Worm (Caenorhabditis elegans) whole organism, L4 larva: ENCODE measurements around the gene Y73C8C.12.

Experiments
- F44E2.7 ChIP-seq: fragments of 200-800 bp; sonication (Bioruptor generic); IDR thresholded peaks from 2 replicates; pipeline ENCODE4 v2.1.2; 2022; ENCODE audit warnings: missing genetic modification characterization, missing compliant biosample characterization
- F49E8.2 ChIP-seq: sonication (generic microtip); optimal IDR thresholded peaks from 2 replicates; lab custom pipeline; 2016; ENCODE audit warnings: missing compliant biosample characterization, mild to moderate bottlenecking, missing genetic modification characterization, borderline replicate concordance
- T26A8.4 ChIP-seq: fragments of 200-800 bp; sonication (Bioruptor generic); IDR thresholded peaks from 2 replicates; pipeline ENCODE4 v1.3.6; 2022; ENCODE audit warnings: missing genetic modification characterization, missing compliant biosample characterization
- Y48G9A.11 ChIP-seq: fragments of 200-800 bp; sonication (Bioruptor generic); IDR thresholded peaks from 2 replicates; pipeline ENCODE4 v1.3.6; 2022; ENCODE audit warnings: missing genetic modification reagents, missing genetic modification characterization, missing compliant biosample characterization
- aha-1 ChIP-seq: fragments of 150-350 bp; peaks from one replicate; lab custom pipeline; 2014; ENCODE audit warnings: missing biosample characterization, missing genetic modification characterization
- arid-1 ChIP-seq: fragments of 200-800 bp; sonication (Bioruptor generic); conservative IDR thresholded peaks from 2 replicates; pipeline ENCODE4 v1.3.6; 2022; ENCODE audit warnings: missing genetic modification reagents, missing genetic modification characterization, missing compliant biosample characterization
- attf-4 ChIP-seq: sonication (generic microtip); optimal IDR thresholded peaks from 3 replicates; lab custom pipeline; 2017; ENCODE audit warnings: missing biosample characterization, missing genetic modification characterization
- ceh-20 ChIP-seq: fragments of 200-800 bp; sonication (Bioruptor generic); IDR thresholded peaks from 2 replicates; pipeline ENCODE4 v1.3.6; 2022; ENCODE audit warnings: missing genetic modification reagents, missing genetic modification characterization, missing compliant biosample characterization
- ceh-28 ChIP-seq: fragments of 150-350 bp; optimal IDR thresholded peaks from 2 replicates; lab custom pipeline; 2014; ENCODE audit warnings: missing biosample characterization, missing genetic modification reagents, missing genetic modification characterization
- ceh-32 ChIP-seq: sonication (generic microtip); optimal IDR thresholded peaks from 2 replicates; lab custom pipeline; 2016; ENCODE audit warnings: mild to moderate bottlenecking, missing genetic modification characterization, missing compliant biosample characterization; ENCODE audit not compliant: poor library complexity
- ceh-44 ChIP-seq: fragments of 200-800 bp; sonication (Bioruptor generic); IDR thresholded peaks from 2 replicates; pipeline ENCODE4 v1.3.6; 2022; ENCODE audit warnings: missing genetic modification reagents, missing genetic modification characterization, missing compliant biosample characterization
- ceh-82 ChIP-seq: sonication (generic microtip); optimal IDR thresholded peaks from 2 replicates; lab custom pipeline; 2017; ENCODE audit warnings: missing biosample characterization, missing genetic modification characterization
- ces-1 ChIP-seq: fragments of 150-350 bp; sonication (generic microtip); optimal IDR thresholded peaks from 4 replicates; lab custom pipeline; 2014; ENCODE audit warnings: missing biosample characterization, missing genetic modification reagents, missing genetic modification characterization
- daf-19 ChIP-seq: fragments of 200-800 bp; sonication (Bioruptor generic); conservative IDR thresholded peaks from 2 replicates; pipeline ENCODE4 v1.3.6; 2022; ENCODE audit warnings: missing genetic modification characterization, missing compliant biosample characterization
- dmd-8 ChIP-seq: fragments of 200-800 bp; sonication (Bioruptor generic); IDR thresholded peaks from 2 replicates; pipeline ENCODE4 v1.3.6; 2022; ENCODE audit warnings: missing genetic modification characterization, missing compliant biosample characterization
- duxl-1 ChIP-seq: sonication (generic microtip); optimal IDR thresholded peaks from 2 replicates; lab custom pipeline; 2016; ENCODE audit warnings: mild to moderate bottlenecking, missing genetic modification characterization, moderate library complexity, missing compliant biosample characterization; ENCODE audit not compliant: poor library complexity
- egl-27 ChIP-seq: sonication (generic microtip); optimal IDR thresholded peaks from 3 replicates; lab custom pipeline; 2017; ENCODE audit warnings: missing biosample characterization, missing genetic modification reagents, missing genetic modification characterization
- gei-8 ChIP-seq: fragments of 200-800 bp; sonication (Bioruptor generic); optimal IDR thresholded peaks from 2 replicates; lab custom pipeline; 2018; ENCODE audit warnings: mild to moderate bottlenecking, missing genetic modification characterization, missing compliant biosample characterization
- lim-7 ChIP-seq: fragments of 200-800 bp; sonication (Bioruptor generic); IDR thresholded peaks from 2 replicates; pipeline ENCODE4 v1.3.6; 2022; ENCODE audit warnings: missing genetic modification characterization, missing compliant biosample characterization
- lin-13 ChIP-seq: fragments of 150-350 bp; optimal IDR thresholded peaks from 2 replicates; lab custom pipeline; 2014; ENCODE audit warnings: missing biosample characterization, missing genetic modification reagents, missing genetic modification characterization
- lin-39 ChIP-seq: fragments of 150-350 bp; optimal IDR thresholded peaks from 2 replicates; lab custom pipeline; 2014; ENCODE audit warnings: missing biosample characterization, missing genetic modification reagents, missing genetic modification characterization
- lir-3 ChIP-seq: sonication (generic microtip); optimal IDR thresholded peaks from 2 replicates; lab custom pipeline; 2016; ENCODE audit warnings: mild to moderate bottlenecking, missing genetic modification characterization, missing compliant biosample characterization
- lsy-2 ChIP-seq, 2 experiments: fragments of 150-350 bp in 1 of 2; sonication (generic microtip) in 1 of 2; optimal IDR thresholded peaks; 2 replicates each; lab custom pipeline; 2014 to 2017; ENCODE audit warnings: missing biosample characterization in 2 of 2, missing genetic modification characterization in 2 of 2
- mdl-1 ChIP-seq, 2 experiments: fragments of 150-350 bp in 1 of 2; sonication (generic microtip) in 1 of 2; optimal IDR thresholded peaks; 2 replicates each; lab custom pipeline; 2014 to 2017; ENCODE audit warnings: missing biosample characterization in 2 of 2, missing genetic modification characterization in 2 of 2
- mes-2 ChIP-seq: sonication (generic microtip); optimal IDR thresholded peaks from 2 replicates; lab custom pipeline; 2016; ENCODE audit warnings: missing genotype, mild to moderate bottlenecking, missing genetic modification characterization, missing compliant biosample characterization; ENCODE audit not compliant: poor library complexity, severe bottlenecking
- mxl-2 ChIP-seq: fragments of 200-800 bp; sonication (Bioruptor generic); conservative IDR thresholded peaks from 2 replicates; pipeline ENCODE4 v1.3.6; 2022; ENCODE audit warnings: missing genetic modification reagents, missing genetic modification characterization, missing compliant biosample characterization
- nhr-25 ChIP-seq: sonication (generic microtip); optimal IDR thresholded peaks from 2 replicates; lab custom pipeline; 2017; ENCODE audit warnings: missing genetic modification characterization, mild to moderate bottlenecking, missing compliant biosample characterization, antibody characterized with exemption, moderate library complexity, borderline replicate concordance; ENCODE audit not compliant: insufficient read depth
- nhr-28 ChIP-seq: fragments of 150-350 bp; optimal IDR thresholded peaks from 2 replicates; lab custom pipeline; 2014; ENCODE audit warnings: missing biosample characterization, missing genetic modification characterization
- nhr-48 ChIP-seq: sonication (generic microtip); optimal IDR thresholded peaks from 2 replicates; lab custom pipeline; 2016; ENCODE audit warnings: mild to moderate bottlenecking, missing genetic modification characterization, missing compliant biosample characterization
- nhr-77 ChIP-seq: fragments of 150-350 bp; optimal IDR thresholded peaks from 2 replicates; lab custom pipeline; 2014; ENCODE audit warnings: missing biosample characterization, missing genetic modification characterization
- php-3 ChIP-seq: fragments of 200-800 bp; sonication (Bioruptor generic); IDR thresholded peaks from 2 replicates; pipeline ENCODE4 v1.3.6; 2022; ENCODE audit warnings: missing genetic modification reagents, missing genetic modification characterization, missing compliant biosample characterization
- pqm-1 ChIP-seq: sonication (generic microtip); optimal IDR thresholded peaks from 2 replicates; lab custom pipeline; 2017; ENCODE audit warnings: missing biosample characterization, missing genetic modification characterization
- rbr-2 ChIP-seq: sonication (generic microtip); optimal IDR thresholded peaks from 2 replicates; lab custom pipeline; 2016; ENCODE audit warnings: missing genotype, missing genetic modification characterization, missing compliant biosample characterization
- sdz-12 ChIP-seq: fragments of 200-800 bp; sonication (Bioruptor generic); optimal IDR thresholded peaks from 2 replicates; lab custom pipeline; 2018; ENCODE audit warnings: mild to moderate bottlenecking, missing genetic modification characterization, missing compliant biosample characterization
- set-16 ChIP-seq: fragments of 200-800 bp; sonication (Bioruptor generic); IDR thresholded peaks from 2 replicates; pipeline ENCODE4 v1.3.6; 2022; ENCODE audit warnings: missing genetic modification reagents, missing genetic modification characterization, missing compliant biosample characterization
- snpc-4 ChIP-seq: fragments of 150-350 bp; optimal IDR thresholded peaks from 2 replicates; lab custom pipeline; 2014; ENCODE audit warnings: missing biosample characterization, missing genetic modification characterization
- tag-97 ChIP-seq: fragments of 200-800 bp; sonication (Bioruptor generic); IDR thresholded peaks from 2 replicates; pipeline ENCODE4 v1.3.6; 2022; ENCODE audit warnings: missing genetic modification characterization, missing compliant biosample characterization
- tra-1 ChIP-seq: fragments of 200-800 bp; sonication (Bioruptor generic); IDR thresholded peaks from 2 replicates; pipeline ENCODE4 v1.3.6; 2022; ENCODE audit warnings: missing genetic modification reagents, missing genetic modification characterization, missing compliant biosample characterization
- unc-130 ChIP-seq: sonication (generic microtip); optimal IDR thresholded peaks from 2 replicates; lab custom pipeline; 2016; ENCODE audit warnings: missing genetic modification reagents, missing genetic modification characterization, missing compliant biosample characterization
- unc-62 ChIP-seq, 3 experiments: fragments of 150-350 bp in 1 of 3; sonication (generic microtip); optimal IDR thresholded peaks in 2 of 3; peaks in 1 of 3; 1 replicate in 1 of 3; 2 replicates in 2 of 3; lab custom pipeline; 2014 to 2017; ENCODE audit warnings: missing biosample characterization in 3 of 3, missing genetic modification characterization in 3 of 3, missing genetic modification reagents in 3 of 3, missing genotype in 1 of 3
- vab-7 ChIP-seq: fragments of 200-800 bp; sonication (Bioruptor generic); IDR thresholded peaks from 2 replicates; pipeline ENCODE4 v1.3.6; 2022; ENCODE audit warnings: missing genetic modification reagents, missing genetic modification characterization, missing compliant biosample characterization
- zfp-2 ChIP-seq: sonication (generic microtip); optimal IDR thresholded peaks from 2 replicates; lab custom pipeline; 2016; ENCODE audit warnings: mild to moderate bottlenecking, missing genetic modification characterization, missing compliant biosample characterization
- zip-11 ChIP-seq: fragments of 200-800 bp; sonication (Bioruptor generic); IDR thresholded peaks from 2 replicates; pipeline ENCODE4 v1.3.6; 2022; ENCODE audit warnings: missing genetic modification characterization, missing compliant biosample characterization
- ztf-11 ChIP-seq: fragments of 150-350 bp; optimal IDR thresholded peaks from 2 replicates; lab custom pipeline; 2014; ENCODE audit warnings: missing biosample characterization, missing genetic modification characterization

The Y73C8C.12 gene

DNA sequence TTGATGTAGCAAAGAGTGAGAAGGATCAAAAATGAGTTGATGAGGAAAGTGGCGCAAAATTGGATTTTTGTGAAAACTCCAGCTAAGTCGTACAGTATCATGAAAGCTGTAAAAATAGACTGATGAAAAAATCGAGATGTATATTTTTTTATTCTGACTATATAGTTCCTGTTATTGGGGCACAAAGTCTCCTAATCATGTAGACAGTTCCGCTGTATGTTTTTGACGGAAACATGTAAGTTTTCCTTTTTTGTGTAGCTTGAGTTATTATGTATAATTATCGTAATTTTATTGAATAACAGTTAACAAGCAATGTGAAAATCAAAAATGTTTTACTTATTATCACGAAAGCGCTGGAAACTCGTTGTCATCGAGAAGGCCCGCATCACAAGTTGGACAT lies 17.6 kb upstream of the Y73C8C.12 start, which contains the start of gene str-68:
str-68 (minus strand) TSS at position 101 of the 400 bp plus-strand sequence.
- TF ChIP-seq php-3 (GFP tag; lab: Robert Waterston, UW) (no peak), mes-2 (tag; lab: Kevin White, UChicago) (no peak), vab-7 (GFP tag; lab: Robert Waterston, UW) (no peak), mxl-2 (GFP tag; lab: Robert Waterston, UW) (no peak), set-16 (GFP tag; lab: Robert Waterston, UW) (no peak), ceh-28 (tag; lab: Kevin White, UChicago) (no peak)
- TF ChIP-seq, all 104 proteins: peak for 0

ce11 chrV:3112198-3112597 lies 12.8 kb upstream of the Y73C8C.12 start:
- TF ChIP-seq ces-1 (GFP tag; lab: Kevin White, UChicago) (no peak), tra-1 (GFP tag; lab: Robert Waterston, UW) (no peak), ceh-82 (tag; lab: Kevin White, UChicago) (no peak), ztf-11 (tag; lab: Kevin White, UChicago) (no peak), zip-11 (GFP tag; lab: Robert Waterston, UW) (no peak), tag-97 (GFP tag; lab: Robert Waterston, UW) (no peak), nhr-25 (tag; lab: Kevin White, UChicago) (no peak), egl-27 (tag; lab: Kevin White, UChicago) (no peak), dmd-8 (GFP tag; lab: Robert Waterston, UW) (no peak), mes-2 (tag; lab: Kevin White, UChicago) (no peak), rbr-2 (tag; lab: Kevin White, UChicago) (no peak), nhr-28 (tag; lab: Kevin White, UChicago) (peak; percentile 85), nhr-77 (tag; lab: Kevin White, UChicago) (no peak), lin-39 (no peak), attf-4 (tag; lab: Kevin White, UChicago) (no peak), zfp-2 (tag; lab: Kevin White, UChicago) (no peak), pqm-1 (tag; lab: Kevin White, UChicago) (peak; percentile 66), mdl-1 (tag; optimal IDR thresholded peaks at IDR 0.05; lab: Kevin White, UChicago) (no peak), ceh-44 (no peak), T26A8.4 (GFP tag; lab: Robert Waterston, UW) (no peak), lir-3 (tag; lab: Kevin White, UChicago) (no peak), unc-62 (GFP tag; optimal IDR thresholded peaks at IDR 0.05 in 1 of 2; lab: Kevin White, UChicago) (peak in 1 of 2 experiments; percentile 53), unc-62 (tag; optimal IDR thresholded peaks at IDR 0.05; lab: Kevin White, UChicago) (no peak), Y48G9A.11 (no peak)

DNA sequence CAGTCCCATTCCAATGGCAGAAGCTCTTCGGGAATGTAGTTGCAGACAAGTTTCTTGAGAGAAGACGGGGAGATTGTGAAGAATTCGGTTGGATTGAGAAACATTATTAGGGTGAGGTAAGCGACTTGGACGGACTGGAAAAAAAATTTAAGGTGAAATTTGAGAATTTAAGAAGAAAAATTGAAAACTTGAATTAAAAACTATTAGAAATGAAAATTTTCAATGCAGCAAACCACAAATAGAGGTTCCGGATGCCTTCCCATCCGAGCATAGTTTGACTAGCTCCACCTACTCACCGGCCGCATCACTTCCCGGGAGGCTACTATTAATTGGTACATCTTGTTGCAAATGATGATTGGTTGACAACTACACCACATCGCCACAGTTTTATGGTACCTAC lies 11.3 kb upstream of the Y73C8C.12 start, which contains the start of gene Y73C8C.8:
Y73C8C.8 (minus strand) TSS at position 101 of the 400 bp plus-strand sequence.
- TF ChIP-seq ceh-82 (tag; lab: Kevin White, UChicago) = no peak
- TF ChIP-seq aha-1 (tag; lab: Kevin White, UChicago) = no peak
- TF ChIP-seq sdz-12 = no peak
- no peak for TF ChIP-seq tra-1 (GFP tag; lab: Robert Waterston, UW)
- TF ChIP-seq ceh-32 (tag; lab: Kevin White, UChicago) = no peak
- no peak for TF ChIP-seq zip-11 (GFP tag; lab: Robert Waterston, UW)
- no peak for TF ChIP-seq ceh-20 (GFP tag; lab: Robert Waterston, UW)
- no peak for TF ChIP-seq gei-8 (GFP tag; lab: Kevin White, UChicago)
- TF ChIP-seq T26A8.4 (GFP tag; lab: Robert Waterston, UW) = no peak
- TF ChIP-seq nhr-48 (tag; lab: Kevin White, UChicago) = no peak

ce11 chrV:3114973-3115372 lies 10.0 kb upstream of the Y73C8C.12 start, which contains the start of gene Y73C8C.3:
TSS of gene Y73C8C.3 (plus strand) at chrV:3115273.
- TF ChIP-seq daf-19 = no peak
- no peak for TF ChIP-seq ceh-32 (tag; lab: Kevin White, UChicago)
- TF ChIP-seq lin-13 (GFP tag; lab: Kevin White, UChicago) = no peak
- no peak for TF ChIP-seq attf-4 (tag; lab: Kevin White, UChicago)
- TF ChIP-seq F49E8.2 (tag; lab: Kevin White, UChicago) = no peak
- no peak for TF ChIP-seq unc-130 (GFP tag; lab: Kevin White, UChicago)
- no peak for TF ChIP-seq F44E2.7 (GFP tag; lab: Robert Waterston, UW)
- TF ChIP-seq arid-1 (GFP tag; lab: Robert Waterston, UW) = no peak
- no peak for TF ChIP-seq ztf-11 (tag; lab: Kevin White, UChicago)
- TF ChIP-seq nhr-28 (tag; lab: Kevin White, UChicago) = no peak
- TF ChIP-seq lsy-2 (tag; optimal IDR thresholded peaks at IDR 0.05; lab: Kevin White, UChicago) = no peak
- TF ChIP-seq snpc-4 (tag; lab: Kevin White, UChicago) = no peak
- no peak for TF ChIP-seq lim-7 (GFP tag; lab: Robert Waterston, UW)
- TF ChIP-seq ceh-44 = no peak
- TF ChIP-seq set-16 (GFP tag; lab: Robert Waterston, UW) = no peak
- no peak for TF ChIP-seq tag-97 (GFP tag; lab: Robert Waterston, UW)
- no peak for TF ChIP-seq duxl-1 (tag; lab: Kevin White, UChicago)
- no peak for TF ChIP-seq rbr-2 (tag; lab: Kevin White, UChicago)
